Worm (Caenorhabditis elegans) whole organism, late embryonic: Measurements from ENCODE around the gene kin-36.
"Not testable (repeated sequence)": the region's sequence is repeated elsewhere in the genome, so short reads cannot be mapped to it uniquely, and the experiment has no call there.

ENCODE experiments used
- ama-1 ChIP-seq: fragments of 150-350 bp; optimal IDR thresholded peaks from 2 replicates; lab custom pipeline; 2014
- fkh-10 ChIP-seq: fragments of 150-350 bp; optimal IDR thresholded peaks from 2 replicates; lab custom pipeline; 2014; ENCODE audit warnings: missing biosample characterization, missing genetic modification reagents, missing genetic modification characterization
- sox-2 ChIP-seq: fragments of 200-800 bp; sonication (Bioruptor generic); IDR thresholded peaks from 2 replicates; pipeline ENCODE4 v1.3.6; 2022; ENCODE audit warnings: missing genetic modification reagents, missing genetic modification characterization, missing compliant biosample characterization

- not testable (repeated sequence) for TF ChIP-seq fkh-10 (GFP tag; lab: Kevin White, UChicago); ama-1 (lab: Kevin White, UChicago); sox-2
These were observed 37.0 kb downstream of the kin-36 start, which contains the start of gene miro-1 for ce11 chrIV:4715785-4716184.
